Worm (Caenorhabditis elegans) whole organism, L4 larva: ENCODE measurements around the gene nfu-1.

Experiments
- D1046.2 ChIP-seq: fragments of 200-800 bp; sonication (Bioruptor generic); IDR thresholded peaks from 2 replicates; pipeline ENCODE4 v1.3.6; 2022; ENCODE audit warnings: missing genetic modification characterization, missing compliant biosample characterization
- F37D6.2 ChIP-seq: sonication (generic microtip); optimal IDR thresholded peaks from 2 replicates; lab custom pipeline; 2016; ENCODE audit warnings: mild to moderate bottlenecking, missing genetic modification characterization, missing compliant biosample characterization
- ZK337.2 ChIP-seq: fragments of 200-800 bp; sonication (Bioruptor generic); IDR thresholded peaks from 2 replicates; pipeline ENCODE4 v1.3.6; 2022; ENCODE audit warnings: missing genetic modification reagents, missing genetic modification characterization, missing compliant biosample characterization
- aha-1 ChIP-seq: fragments of 150-350 bp; peaks from one replicate; lab custom pipeline; 2014; ENCODE audit warnings: missing biosample characterization, missing genetic modification characterization
- attf-4 ChIP-seq: sonication (generic microtip); optimal IDR thresholded peaks from 3 replicates; lab custom pipeline; 2017; ENCODE audit warnings: missing biosample characterization, missing genetic modification characterization
- ceh-28 ChIP-seq: fragments of 150-350 bp; optimal IDR thresholded peaks from 2 replicates; lab custom pipeline; 2014; ENCODE audit warnings: missing biosample characterization, missing genetic modification reagents, missing genetic modification characterization
- ces-1 ChIP-seq: fragments of 150-350 bp; sonication (generic microtip); optimal IDR thresholded peaks from 4 replicates; lab custom pipeline; 2014; ENCODE audit warnings: missing biosample characterization, missing genetic modification reagents, missing genetic modification characterization
- cey-2 ChIP-seq: sonication (generic microtip); optimal IDR thresholded peaks from 3 replicates; lab custom pipeline; 2017; ENCODE audit warnings: missing genetic modification characterization, mild to moderate bottlenecking, missing compliant biosample characterization, antibody characterized with exemption, borderline replicate concordance; ENCODE audit not compliant: insufficient read depth
- daf-16 ChIP-seq, 3 experiments: sonication (generic microtip); optimal IDR thresholded peaks; 2 replicates each; lab custom pipeline; 2016 to 2017; ENCODE audit warnings: missing genetic modification characterization in 3 of 3, missing genetic modification reagents in 3 of 3, mild to moderate bottlenecking in 2 of 3, missing compliant biosample characterization in 2 of 3, missing biosample characterization in 1 of 3, moderate library complexity in 1 of 3
- dmd-6 ChIP-seq: fragments of 200-800 bp; sonication (Bioruptor generic); IDR thresholded peaks from 2 replicates; pipeline ENCODE4 v1.3.6; 2022; ENCODE audit warnings: missing genetic modification reagents, missing genetic modification characterization, missing compliant biosample characterization
- dmd-8 ChIP-seq: fragments of 200-800 bp; sonication (Bioruptor generic); IDR thresholded peaks from 2 replicates; pipeline ENCODE4 v1.3.6; 2022; ENCODE audit warnings: missing genetic modification characterization, missing compliant biosample characterization
- duxl-1 ChIP-seq: sonication (generic microtip); optimal IDR thresholded peaks from 2 replicates; lab custom pipeline; 2016; ENCODE audit warnings: mild to moderate bottlenecking, missing genetic modification characterization, moderate library complexity, missing compliant biosample characterization; ENCODE audit not compliant: poor library complexity
- dve-1 ChIP-seq: sonication (generic microtip); optimal IDR thresholded peaks from 2 replicates; lab custom pipeline; 2017; ENCODE audit warnings: antibody characterized with exemption, mild to moderate bottlenecking, missing genetic modification characterization, missing compliant biosample characterization; ENCODE audit not compliant: insufficient read depth
- egl-27 ChIP-seq: sonication (generic microtip); optimal IDR thresholded peaks from 3 replicates; lab custom pipeline; 2017; ENCODE audit warnings: missing biosample characterization, missing genetic modification reagents, missing genetic modification characterization
- fkh-10 ChIP-seq: fragments of 150-350 bp; optimal IDR thresholded peaks from 2 replicates; lab custom pipeline; 2014; ENCODE audit warnings: missing biosample characterization, missing genetic modification reagents, missing genetic modification characterization
- jun-1 ChIP-seq: fragments of 150-350 bp; optimal IDR thresholded peaks from 2 replicates; lab custom pipeline; 2014; ENCODE audit warnings: missing biosample characterization, missing genetic modification reagents, missing genetic modification characterization
- lin-15B ChIP-seq: fragments of 150-350 bp; sonication (generic microtip); optimal IDR thresholded peaks from 3 replicates; lab custom pipeline; 2014; ENCODE audit warnings: missing biosample characterization, missing genetic modification characterization
- mdl-1 ChIP-seq, 2 experiments: fragments of 150-350 bp in 1 of 2; sonication (generic microtip) in 1 of 2; optimal IDR thresholded peaks; 2 replicates each; lab custom pipeline; 2014 to 2017; ENCODE audit warnings: missing biosample characterization in 2 of 2, missing genetic modification characterization in 2 of 2
- mep-1 ChIP-seq: fragments of 150-350 bp; sonication (generic microtip); optimal IDR thresholded peaks from 3 replicates; lab custom pipeline; 2014; ENCODE audit warnings: missing biosample characterization, missing genetic modification characterization
- nhr-11 ChIP-seq: fragments of 150-350 bp; optimal IDR thresholded peaks from 2 replicates; lab custom pipeline; 2014; ENCODE audit warnings: missing biosample characterization, missing genetic modification characterization
- nhr-25 ChIP-seq: sonication (generic microtip); optimal IDR thresholded peaks from 2 replicates; lab custom pipeline; 2017; ENCODE audit warnings: missing genetic modification characterization, mild to moderate bottlenecking, missing compliant biosample characterization, antibody characterized with exemption, moderate library complexity, borderline replicate concordance; ENCODE audit not compliant: insufficient read depth
- nhr-28 ChIP-seq: fragments of 150-350 bp; optimal IDR thresholded peaks from 2 replicates; lab custom pipeline; 2014; ENCODE audit warnings: missing biosample characterization, missing genetic modification characterization
- nhr-48 ChIP-seq: sonication (generic microtip); optimal IDR thresholded peaks from 2 replicates; lab custom pipeline; 2016; ENCODE audit warnings: mild to moderate bottlenecking, missing genetic modification characterization, missing compliant biosample characterization
- nhr-77 ChIP-seq: fragments of 150-350 bp; optimal IDR thresholded peaks from 2 replicates; lab custom pipeline; 2014; ENCODE audit warnings: missing biosample characterization, missing genetic modification characterization
- pqm-1 ChIP-seq: sonication (generic microtip); optimal IDR thresholded peaks from 2 replicates; lab custom pipeline; 2017; ENCODE audit warnings: missing biosample characterization, missing genetic modification characterization
- rbr-2 ChIP-seq: sonication (generic microtip); optimal IDR thresholded peaks from 2 replicates; lab custom pipeline; 2016; ENCODE audit warnings: missing genotype, missing genetic modification characterization, missing compliant biosample characterization
- sdz-12 ChIP-seq: fragments of 200-800 bp; sonication (Bioruptor generic); optimal IDR thresholded peaks from 2 replicates; lab custom pipeline; 2018; ENCODE audit warnings: mild to moderate bottlenecking, missing genetic modification characterization, missing compliant biosample characterization
- set-16 ChIP-seq: fragments of 200-800 bp; sonication (Bioruptor generic); IDR thresholded peaks from 2 replicates; pipeline ENCODE4 v1.3.6; 2022; ENCODE audit warnings: missing genetic modification reagents, missing genetic modification characterization, missing compliant biosample characterization
- tag-97 ChIP-seq: fragments of 200-800 bp; sonication (Bioruptor generic); IDR thresholded peaks from 2 replicates; pipeline ENCODE4 v1.3.6; 2022; ENCODE audit warnings: missing genetic modification characterization, missing compliant biosample characterization
- zip-11 ChIP-seq: fragments of 200-800 bp; sonication (Bioruptor generic); IDR thresholded peaks from 2 replicates; pipeline ENCODE4 v1.3.6; 2022; ENCODE audit warnings: missing genetic modification characterization, missing compliant biosample characterization
- ztf-7 ChIP-seq: fragments of 150-350 bp; optimal IDR thresholded peaks from 2 replicates; lab custom pipeline; 2014; ENCODE audit warnings: missing biosample characterization, missing genetic modification characterization

The nfu-1 gene

ce11 chrIV:10346948-10347347 lies 40.3 kb upstream of the nfu-1 start:
- peak; percentile 92 for TF ChIP-seq aha-1
- TF ChIP-seq egl-27 (tag; lab: Kevin White, UChicago), result no peak

ce11 chrIV:10347528-10347927 lies 39.7 kb upstream of the nfu-1 start:
- TF ChIP-seq aha-1, result no peak
- no peak for TF ChIP-seq F37D6.2 (tag; lab: Kevin White, UChicago)
- TF ChIP-seq ZK337.2 (GFP tag; lab: Robert Waterston, UW), result no peak
- no peak for TF ChIP-seq jun-1 (tag; lab: Kevin White, UChicago)
- TF ChIP-seq sdz-12 (GFP tag; lab: Kevin White, UChicago), result no peak
- TF ChIP-seq set-16 (GFP tag; lab: Robert Waterston, UW), result no peak
- TF ChIP-seq, all 104 proteins: peak for 0

DNA sequence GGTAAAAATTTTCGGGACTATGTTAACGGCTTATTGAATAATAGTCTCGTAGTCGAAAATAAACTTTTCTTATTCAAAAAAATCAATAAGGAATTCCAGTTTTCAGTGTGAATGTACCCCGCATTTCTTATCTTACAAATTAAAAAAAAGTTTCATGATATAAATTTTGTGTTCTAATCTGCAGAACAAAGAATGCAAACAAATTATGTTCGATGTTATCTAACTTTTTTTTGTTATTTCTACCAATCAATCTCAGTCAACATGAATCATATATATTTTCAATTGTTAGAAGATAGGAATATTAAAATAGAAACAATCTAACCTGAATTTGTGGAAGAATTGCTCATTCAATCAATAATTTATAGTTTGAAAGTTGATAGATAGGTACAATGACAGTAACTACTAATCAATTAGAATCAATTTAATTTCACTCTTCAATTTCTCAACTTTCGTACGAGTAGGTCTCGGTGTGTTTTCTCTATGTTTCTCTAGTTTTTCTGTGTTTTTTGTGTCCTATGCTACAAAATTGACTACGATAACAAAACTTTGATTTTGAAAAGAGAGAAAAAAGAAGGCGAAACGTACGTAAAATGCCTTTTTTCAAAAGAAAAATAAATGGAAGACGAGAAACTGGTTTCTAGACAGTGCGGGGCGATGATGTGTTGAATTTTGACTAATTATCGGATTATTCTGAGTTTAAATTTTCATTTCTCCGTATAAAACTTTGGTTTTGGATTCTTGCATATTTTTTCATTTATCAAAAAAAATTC lies 37.2 kb upstream of the nfu-1 start, which contains the start of the genes unc-43 and Y43C5B.3:
Gene unc-43, minus strand, starts transcription at position 347 of the 770 bp plus-strand sequence.
Gene Y43C5B.3, plus strand, starts transcription at position 720 of the 770 bp plus-strand sequence.
- peak; percentile 2 for TF ChIP-seq nhr-48 (tag; lab: Kevin White, UChicago)
- TF ChIP-seq dve-1, result peak; percentile 54
- TF ChIP-seq daf-16 (GFP tag; optimal IDR thresholded peaks at IDR 0.05; lab: Kevin White, UChicago), result no peak
- TF ChIP-seq daf-16 (tag; optimal IDR thresholded peaks at IDR 0.05; lab: Kevin White, UChicago), result peak; percentile 55
- peak; percentile 99 for TF ChIP-seq nhr-28 (tag; lab: Kevin White, UChicago)
- no peak for TF ChIP-seq ztf-7 (tag; lab: Kevin White, UChicago)
- no peak for TF ChIP-seq attf-4
- peak in 1 of 2 experiments; percentile 29 for TF ChIP-seq mdl-1 (tag; optimal IDR thresholded peaks at IDR 0.05; lab: Kevin White, UChicago)
- TF ChIP-seq mep-1 (tag; lab: Kevin White, UChicago), result no peak
- peak; percentile 64 for TF ChIP-seq dmd-6 (GFP tag; lab: Robert Waterston, UW)
- TF ChIP-seq nhr-77 (tag; lab: Kevin White, UChicago), result peak; percentile 11
- TF ChIP-seq lin-15B, result no peak
- TF ChIP-seq pqm-1, result peak; percentile 82

- no peak for TF ChIP-seq sdz-12 (GFP tag; lab: Kevin White, UChicago)
Observed at ce11 chrIV:10352243-10352642, 35.0 kb upstream of the nfu-1 start, which contains the start of gene Y43C5B.2. TSS of gene Y43C5B.2 (minus strand) at chrIV:10352343.

DNA sequence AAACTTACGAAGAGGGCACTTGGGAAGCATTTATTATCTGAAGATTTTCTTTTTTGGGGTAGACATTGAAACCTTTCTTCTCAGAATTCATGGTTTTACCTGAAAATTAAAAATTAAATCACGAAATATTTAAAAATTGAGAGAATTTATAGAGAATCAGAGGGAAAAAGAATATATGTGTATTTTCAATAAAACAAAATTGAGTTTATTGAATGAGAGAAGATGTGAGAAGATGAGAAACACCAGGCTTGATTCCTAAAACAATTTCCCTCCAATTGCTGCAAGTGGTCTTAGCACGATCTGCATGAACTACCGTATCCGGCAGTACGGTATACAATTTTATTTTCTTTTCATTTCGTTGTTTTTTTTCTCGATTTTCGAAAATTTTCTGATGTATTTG lies 30.1 kb upstream of the nfu-1 start, which contains the start of gene R11A8.1:
Gene R11A8.1, minus strand, starts transcription at position 101 of the 400 bp plus-strand sequence.
- TF ChIP-seq cey-2, result no peak
- TF ChIP-seq fkh-10 (GFP tag; lab: Kevin White, UChicago), result no peak
- TF ChIP-seq nhr-28 (tag; lab: Kevin White, UChicago), result no peak
- no peak for TF ChIP-seq dmd-8 (GFP tag; lab: Robert Waterston, UW)
- no peak for TF ChIP-seq nhr-11 (tag; lab: Kevin White, UChicago)

DNA sequence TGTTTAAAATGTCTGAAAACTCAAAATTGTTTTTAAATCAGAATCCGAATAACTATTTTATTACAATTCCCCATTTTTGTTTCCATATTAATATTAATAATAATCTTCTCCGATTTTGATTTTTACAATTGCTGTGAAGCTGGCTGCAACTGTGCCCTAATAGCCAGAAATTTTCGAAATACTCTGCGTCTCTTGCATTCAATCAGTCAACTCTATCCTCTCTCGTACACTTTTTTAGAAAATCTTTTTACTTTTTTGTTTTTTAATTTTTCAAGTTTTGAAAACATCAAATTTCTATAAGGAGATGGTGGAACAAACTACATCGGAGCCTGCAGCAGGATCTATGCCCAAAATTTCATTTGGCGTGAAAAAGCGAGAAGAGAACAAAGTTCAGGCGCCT lies 29.4 kb upstream of the nfu-1 start, which contains the start of gene gkow-1:
Gene gkow-1, plus strand, starts transcription at position 301 of the 400 bp plus-strand sequence.
- TF ChIP-seq ceh-28 (tag; lab: Kevin White, UChicago) (no peak), tag-97 (GFP tag; lab: Robert Waterston, UW) (no peak), duxl-1 (no peak), rbr-2 (no peak), ces-1 (GFP tag; lab: Kevin White, UChicago) (no peak), zip-11 (GFP tag; lab: Robert Waterston, UW) (no peak), D1046.2 (GFP tag; lab: Robert Waterston, UW) (no peak), nhr-25 (no peak)
